Fruit fly (Drosophila melanogaster) whole organism, embryonic: ENCODE data around the gene CG17646.

Experiments
- Aef1 ChIP-seq: fragments of 200-800 bp; sonication (Bioruptor generic); IDR thresholded peaks from 3 replicates; pipeline ENCODE4 v1.3.6; 2022; ENCODE audit warnings: missing biosample characterization, missing genetic modification characterization
- CG10654 ChIP-seq: fragments of 200-800 bp; sonication (Bioruptor generic); optimal IDR thresholded peaks from 2 replicates; lab custom pipeline; 2016; ENCODE audit warnings: missing biosample characterization, missing genetic modification characterization
- CG11560 ChIP-seq: fragments of 200-800 bp; sonication (Bioruptor generic); IDR thresholded peaks from 3 replicates; pipeline ENCODE4 v1.3.6; 2022; ENCODE audit warnings: missing biosample characterization, missing genetic modification characterization
- CG1233 ChIP-seq: fragments of 200-800 bp; sonication (Bioruptor generic); optimal IDR thresholded peaks from 4 replicates; lab custom pipeline; 2018; ENCODE audit warnings: missing biosample characterization, mild to moderate bottlenecking, missing genetic modification characterization
- CG12659 ChIP-seq: fragments of 200-800 bp; sonication (Bioruptor generic); optimal IDR thresholded peaks from 3 replicates; lab custom pipeline; 2017; ENCODE audit warnings: mild to moderate bottlenecking, missing biosample characterization, missing genetic modification reagents, missing genetic modification characterization
- CG13775 ChIP-seq: fragments of 200-800 bp; sonication (Bioruptor generic); optimal IDR thresholded peaks from 3 replicates; lab custom pipeline; 2017; ENCODE audit warnings: missing biosample characterization, mild to moderate bottlenecking, missing genetic modification characterization
- CG17328 ChIP-seq: fragments of 200-800 bp; sonication (Bioruptor generic); IDR thresholded peaks from 2 replicates; pipeline ENCODE4 v1.3.6; 2022; ENCODE audit warnings: missing biosample characterization, missing genetic modification characterization
- CG17361 ChIP-seq: fragments of 200-800 bp; sonication (Bioruptor generic); IDR thresholded peaks from 3 replicates; pipeline ENCODE4 v1.3.6; 2022; ENCODE audit warnings: missing biosample characterization, missing genetic modification characterization
- CG18599 ChIP-seq: fragments of 200-800 bp; sonication (Bioruptor generic); optimal IDR thresholded peaks from 3 replicates; lab custom pipeline; 2017; ENCODE audit warnings: missing biosample characterization, missing genetic modification characterization, mild to moderate bottlenecking, moderate library complexity, missing genetic modification reagents
- CG2678 ChIP-seq: fragments of 200-800 bp; sonication (Bioruptor generic); optimal IDR thresholded peaks from 3 replicates; lab custom pipeline; 2019; ENCODE audit warnings: missing biosample characterization, mild to moderate bottlenecking, missing genetic modification characterization, moderate library complexity
- CG3065 ChIP-seq: fragments of 200-800 bp; sonication (Bioruptor generic); optimal IDR thresholded peaks from 2 replicates; lab custom pipeline; 2016; ENCODE audit warnings: missing biosample characterization, missing genetic modification characterization
- CG4854 ChIP-seq: fragments of 200-800 bp; sonication (Bioruptor generic); optimal IDR thresholded peaks from 2 replicates; lab custom pipeline; 2016; ENCODE audit warnings: missing biosample characterization, missing genetic modification characterization, inconsistent platforms
- CG5245 ChIP-seq: fragments of 200-800 bp; sonication (Bioruptor generic); optimal IDR thresholded peaks from 3 replicates; lab custom pipeline; 2016; ENCODE audit warnings: missing biosample characterization, missing genetic modification characterization
- CG6689 ChIP-seq: fragments of 200-800 bp; sonication (Bioruptor generic); IDR thresholded peaks from 2 replicates; pipeline ENCODE4 v1.3.6; 2022; ENCODE audit warnings: missing biosample characterization, missing genetic modification characterization
- CG6765 ChIP-seq: fragments of 200-800 bp; sonication (Bioruptor generic); optimal IDR thresholded peaks from 3 replicates; lab custom pipeline; 2017; ENCODE audit warnings: missing biosample characterization, mild to moderate bottlenecking, missing genetic modification characterization
- CG8290 ChIP-seq, 3 experiments: fragments of 200-800 bp; sonication (Bioruptor generic); optimal IDR thresholded peaks; 2 replicates each; lab custom pipeline; 2016 to 2019; ENCODE audit warnings: missing biosample characterization in 3 of 3, missing genetic modification characterization in 3 of 3, mild to moderate bottlenecking in 2 of 3, moderate library complexity in 1 of 3
- CG9437 ChIP-seq: fragments of 200-800 bp; sonication (Bioruptor generic); optimal IDR thresholded peaks from 2 replicates; lab custom pipeline; 2018; ENCODE audit warnings: missing biosample characterization, mild to moderate bottlenecking, missing genetic modification characterization
- CG9609 ChIP-seq: fragments of 200-800 bp; sonication (Bioruptor generic); optimal IDR thresholded peaks from 3 replicates; lab custom pipeline; 2016; ENCODE audit warnings: missing biosample characterization, missing genetic modification characterization
- CHES-1-like ChIP-seq: fragments of 200-800 bp; sonication (Bioruptor generic); optimal IDR thresholded peaks from 2 replicates; lab custom pipeline; 2016; ENCODE audit warnings: missing biosample characterization, missing genetic modification characterization
- Dp ChIP-seq: fragments of 200-800 bp; sonication (Bioruptor generic); optimal IDR thresholded peaks from 2 replicates; lab custom pipeline; 2018; ENCODE audit warnings: missing biosample characterization, mild to moderate bottlenecking, missing genetic modification characterization, moderate library complexity
- Elba2 ChIP-seq: fragments of 200-800 bp; sonication (Bioruptor generic); optimal IDR thresholded peaks from 3 replicates; lab custom pipeline; 2016; ENCODE audit warnings: missing biosample characterization, missing genetic modification characterization
- Ets65A ChIP-seq: fragments of 200-800 bp; sonication (Bioruptor generic); peaks from one replicate; lab custom pipeline; 2016; ENCODE audit warnings: missing biosample characterization, missing genetic modification characterization
- Hsf ChIP-seq: fragments of 200-800 bp; sonication (Bioruptor generic); optimal IDR thresholded peaks from 3 replicates; lab custom pipeline; 2016; ENCODE audit warnings: missing biosample characterization, missing genetic modification characterization
- Sox100B ChIP-seq: fragments of 200-800 bp; sonication (Bioruptor generic); optimal IDR thresholded peaks from 3 replicates; lab custom pipeline; 2018; ENCODE audit warnings: missing biosample characterization, mild to moderate bottlenecking, missing genetic modification characterization
- Sry-δ ChIP-seq: fragments of 200-800 bp; sonication (Bioruptor generic); optimal IDR thresholded peaks from 2 replicates; lab custom pipeline; 2016; ENCODE audit warnings: missing biosample characterization, missing genetic modification characterization
- YL-1 ChIP-seq: fragments of 200-800 bp; sonication (Bioruptor generic); optimal IDR thresholded peaks from 3 replicates; lab custom pipeline; 2017; ENCODE audit warnings: missing biosample characterization, mild to moderate bottlenecking, missing genetic modification characterization
- amos ChIP-seq: fragments of 200-800 bp; sonication (Bioruptor generic); IDR thresholded peaks from 2 replicates; pipeline ENCODE4 v1.3.6; 2022; ENCODE audit warnings: missing biosample characterization, missing genetic modification characterization; ENCODE audit not compliant: partially characterized antibody
- bsh ChIP-seq, 2 experiments: fragments of 200-800 bp; sonication (Bioruptor generic); optimal IDR thresholded peaks; 2 replicates each; lab custom pipeline; 2017 to 2018; ENCODE audit warnings: mild to moderate bottlenecking in 2 of 2, missing biosample characterization in 2 of 2, missing genetic modification characterization in 2 of 2, moderate library complexity in 1 of 2
- chinmo ChIP-seq: fragments of 200-800 bp; sonication (Bioruptor generic); IDR thresholded peaks from 4 replicates; pipeline ENCODE4 v1.3.6; 2022; ENCODE audit warnings: missing biosample characterization, missing genetic modification characterization; ENCODE audit not compliant: partially characterized antibody
- chn ChIP-seq: fragments of 200-800 bp; sonication (Bioruptor generic); optimal IDR thresholded peaks from 2 replicates; lab custom pipeline; 2016; ENCODE audit warnings: missing biosample characterization, missing genetic modification characterization
- disco-r ChIP-seq: fragments of 200-800 bp; sonication (Bioruptor generic); optimal IDR thresholded peaks from 2 replicates; lab custom pipeline; 2016; ENCODE audit warnings: missing biosample characterization, missing genetic modification characterization
- gfzf ChIP-seq: fragments of 200-800 bp; sonication (Bioruptor generic); optimal IDR thresholded peaks from 2 replicates; lab custom pipeline; 2016; ENCODE audit warnings: missing biosample characterization, mild to moderate bottlenecking, missing genetic modification characterization, moderate library complexity
- grau ChIP-seq: fragments of 200-800 bp; optimal IDR thresholded peaks from 3 replicates; lab custom pipeline; 2019; ENCODE audit warnings: missing biosample characterization, mild to moderate bottlenecking, missing genetic modification characterization, moderate library complexity
- ind ChIP-seq: fragments of 200-800 bp; sonication (Bioruptor generic); optimal IDR thresholded peaks from 3 replicates; lab custom pipeline; 2016; ENCODE audit warnings: missing biosample characterization, missing genetic modification characterization
- jumu ChIP-seq: fragments of 200-800 bp; sonication (Bioruptor generic); optimal IDR thresholded peaks from 3 replicates; lab custom pipeline; 2016; ENCODE audit warnings: missing biosample characterization, missing genetic modification characterization
- lab ChIP-seq: fragments of 200-800 bp; sonication (Bioruptor generic); optimal IDR thresholded peaks from 3 replicates; lab custom pipeline; 2017; ENCODE audit warnings: missing biosample characterization, missing genetic modification characterization, mild to moderate bottlenecking, moderate library complexity, missing genetic modification reagents
- phol ChIP-seq: fragments of 200-800 bp; sonication (Bioruptor generic); optimal IDR thresholded peaks from 3 replicates; lab custom pipeline; 2018; ENCODE audit warnings: missing biosample characterization, mild to moderate bottlenecking, missing genetic modification characterization, moderate library complexity
- pnt ChIP-seq: fragments of 200-800 bp; sonication (Bioruptor generic); optimal IDR thresholded peaks from 3 replicates; lab custom pipeline; 2016; ENCODE audit warnings: missing biosample characterization, missing genetic modification characterization
- sc ChIP-seq, 3 experiments: fragments of >200 bp in 2 of 3; fragments of 200-800 bp in 1 of 3; sonication (Bioruptor generic) in 1 of 3; optimal IDR thresholded peaks; 2 replicates in 2 of 3; 3 replicates in 1 of 3; lab custom pipeline; 2017; ENCODE audit warnings: mild to moderate bottlenecking in 1 of 3, missing biosample characterization in 1 of 3, missing genetic modification characterization in 1 of 3, missing genetic modification reagents in 1 of 3
- schlank ChIP-seq: fragments of 200-800 bp; sonication (Bioruptor generic); optimal IDR thresholded peaks from 2 replicates; lab custom pipeline; 2018; ENCODE audit warnings: missing biosample characterization, mild to moderate bottlenecking, missing genetic modification characterization
- sd ChIP-seq: fragments of 200-800 bp; sonication (Bioruptor generic); optimal IDR thresholded peaks from 3 replicates; lab custom pipeline; 2018; ENCODE audit warnings: missing biosample characterization, mild to moderate bottlenecking, missing genetic modification characterization, moderate library complexity
- sens ChIP-seq: fragments of 200-800 bp; sonication (Bioruptor generic); peaks from one replicate; lab custom pipeline; 2016; ENCODE audit warnings: missing biosample characterization, missing genetic modification characterization
- sna ChIP-seq: fragments of 200-800 bp; sonication (Bioruptor generic); IDR thresholded peaks from 2 replicates; pipeline ENCODE4 v1.3.6; 2022; ENCODE audit warnings: missing biosample characterization, missing genetic modification characterization; ENCODE audit not compliant: partially characterized antibody
- sob ChIP-seq: fragments of 200-800 bp; sonication (Bioruptor generic); IDR thresholded peaks from 2 replicates; pipeline ENCODE4 v1.3.6; 2022; ENCODE audit warnings: missing biosample characterization, missing genetic modification characterization
- stwl ChIP-seq: fragments of 200-800 bp; sonication (Bioruptor generic); optimal IDR thresholded peaks from 3 replicates; lab custom pipeline; 2018; ENCODE audit warnings: missing biosample characterization, mild to moderate bottlenecking, missing genetic modification characterization, moderate library complexity
- tna ChIP-seq: fragments of 200-800 bp; sonication (Bioruptor generic); IDR thresholded peaks from 2 replicates; pipeline ENCODE4 v1.3.6; 2022; ENCODE audit warnings: missing biosample characterization, missing genetic modification characterization; ENCODE audit not compliant: partially characterized antibody
- trh ChIP-seq: fragments of 200-800 bp; sonication (Bioruptor generic); optimal IDR thresholded peaks from 2 replicates; lab custom pipeline; 2016; ENCODE audit warnings: missing biosample characterization, missing genetic modification characterization
- z ChIP-seq: fragments of 200-800 bp; sonication (Bioruptor generic); IDR thresholded peaks from 3 replicates; pipeline ENCODE4 v1.3.6; 2022; ENCODE audit warnings: missing biosample characterization, missing genetic modification characterization

Gene CG17646

dm6 chr2L:1723937-1724591 is 8.3 kb upstream of the CG17646 start, which contains the start of gene Rim2 (continued):
- TF ChIP-seq CG18599 (GFP tag; lab: Kevin White, UChicago) (peak; percentile 18), CG8290 (GFP tag; optimal IDR thresholded peaks at IDR 0.05; lab: Kevin White, UChicago) (peak; percentile 40), CG8290 (tag; optimal IDR thresholded peaks at IDR 0.05; lab: Kevin White, UChicago) (peak in 1 of 2 experiments; percentile 68), stwl (peak; percentile 79), phol (tag; lab: Kevin White, UChicago) (peak; percentile 86), YL-1 (GFP tag; lab: Kevin White, UChicago) (peak; percentile 35), gfzf (GFP tag; lab: Kevin White, UChicago) (peak; percentile 100), sd (tag; lab: Kevin White, UChicago) (peak; percentile 90), chinmo (GFP tag; lab: Robert Waterston, UW) (peak; percentile 31; the same call in 1 of the 4 replicates), pnt (GFP tag; lab: Kevin White, UChicago) (no peak), CG6765 (peak; percentile 10), sna (GFP tag; lab: Robert Waterston, UW) (peak; percentile 57; the same call in 1 of the 2 replicates), CG2678 (tag; lab: Kevin White, UChicago) (no peak), Hsf (GFP tag; lab: Kevin White, UChicago) (no peak), ind (GFP tag; lab: Kevin White, UChicago) (no peak), sens (GFP tag; lab: Kevin White, UChicago) (peak; percentile 73), bsh (GFP tag; optimal IDR thresholded peaks at IDR 0.05; lab: Kevin White, UChicago) (no peak), amos (GFP tag; lab: Robert Waterston, UW) (peak; percentile 51; the same call in 1 of the 2 replicates), sob (GFP tag; lab: Robert Waterston, UW) (0 out of 2 replicates have a peak, but pooled peaks have one; percentile 26), schlank (tag; lab: Kevin White, UChicago) (no peak), disco-r (GFP tag; lab: Kevin White, UChicago) (no peak), Sox100B (GFP tag; lab: Kevin White, UChicago) (no peak), Elba2 (GFP tag; lab: Kevin White, UChicago) (no peak), CG13775 (GFP tag; lab: Kevin White, UChicago) (no peak), tna (GFP tag; lab: Robert Waterston, UW) (no peak), CG17361 (GFP tag; lab: Robert Waterston, UW) (no peak), CG11560 (no peak), jumu (peak; percentile 16), z (0 out of 3 replicates have a peak, but pooled peaks have one; percentile 3), grau (peak; percentile 19), CG9609 (GFP tag; lab: Kevin White, UChicago) (peak; percentile 26), Dp (GFP tag; lab: Kevin White, UChicago) (peak; percentile 82), sc (optimal IDR thresholded peaks at IDR 0.05; lab: Kevin White, UChicago) (no peak), sc (GFP tag; optimal IDR thresholded peaks at IDR 0.05; lab: Kevin White, UChicago) (no peak), CG9437 (GFP tag; lab: Kevin White, UChicago) (no peak), chn (GFP tag; lab: Kevin White, UChicago) (peak; percentile 15), CG6689 (no peak), lab (GFP tag; lab: Kevin White, UChicago) (peak; percentile 16), Aef1 (no peak), CG12659 (peak; percentile 72), trh (GFP tag; lab: Kevin White, UChicago) (no peak), CG5245 (GFP tag; lab: Kevin White, UChicago) (no peak), CHES-1-like (GFP tag; lab: Kevin White, UChicago) (peak; percentile 35), Ets65A (GFP tag; lab: Kevin White, UChicago) (no peak), CG10654 (no peak), CG1233 (GFP tag; lab: Kevin White, UChicago) (no peak), CG4854 (peak; percentile 1), Sry-δ (peak; percentile 65), CG17328 (GFP tag; lab: Robert Waterston, UW) (0 out of 2 replicates have a peak, but pooled peaks have one; percentile 7), CG3065 (GFP tag; lab: Kevin White, UChicago) (no peak)
